Worm (Caenorhabditis elegans) whole organism, mixed stage, embryonic: ENCODE measurements around the gene nfx-1.
A peak's percentile ranks its signal among the peaks of the same experiment; 100 is the strongest.

Experiments used
- M03D4.4 ChIP-seq: sonication (generic microtip); optimal IDR thresholded peaks from 2 replicates; lab custom pipeline; 2017; ENCODE audit warnings: mild to moderate bottlenecking, missing genetic modification characterization, missing compliant biosample characterization
- blmp-1 ChIP-seq: fragments of 150-350 bp; optimal IDR thresholded peaks from 2 replicates; lab custom pipeline; 2014; ENCODE audit warnings: missing biosample characterization, missing genetic modification characterization
- ceh-39 ChIP-seq: fragments of 150-350 bp; optimal IDR thresholded peaks from 2 replicates; lab custom pipeline; 2014; ENCODE audit warnings: missing biosample characterization, missing genetic modification characterization
- ceh-43 ChIP-seq: fragments of 200-800 bp; sonication (Bioruptor generic); optimal IDR thresholded peaks from 2 replicates; lab custom pipeline; 2018; ENCODE audit warnings: mild to moderate bottlenecking, missing genetic modification characterization, moderate library complexity, missing compliant biosample characterization
- ceh-83 ChIP-seq: fragments of 200-800 bp; sonication (Bioruptor generic); optimal IDR thresholded peaks from 2 replicates; lab custom pipeline; 2018; ENCODE audit warnings: mild to moderate bottlenecking, missing genetic modification characterization, missing compliant biosample characterization
- ces-1 ChIP-seq: fragments of 150-350 bp; optimal IDR thresholded peaks from 2 replicates; lab custom pipeline; 2014; ENCODE audit warnings: missing biosample characterization, missing genetic modification reagents, missing genetic modification characterization
- cnd-1 ChIP-seq: fragments of 200-800 bp; sonication (Bioruptor generic); optimal IDR thresholded peaks from 2 replicates; lab custom pipeline; 2018; ENCODE audit warnings: mild to moderate bottlenecking, missing genetic modification characterization, missing compliant biosample characterization
- drap-1 ChIP-seq: fragments of 200-800 bp; sonication (Bioruptor generic); optimal IDR thresholded peaks from 3 replicates; lab custom pipeline; 2018; ENCODE audit warnings: mild to moderate bottlenecking, missing genetic modification characterization, missing compliant biosample characterization
- elt-1 ChIP-seq: sonication (generic microtip); optimal IDR thresholded peaks from 2 replicates; lab custom pipeline; 2017; ENCODE audit warnings: missing genetic modification characterization, mild to moderate bottlenecking, missing compliant biosample characterization, antibody characterized with exemption, moderate library complexity, borderline replicate concordance; ENCODE audit not compliant: insufficient read depth
- flh-1 ChIP-seq: fragments of 200-800 bp; sonication (Bioruptor generic); optimal IDR thresholded peaks from 2 replicates; lab custom pipeline; 2018; ENCODE audit warnings: mild to moderate bottlenecking, missing genetic modification characterization, moderate library complexity, missing compliant biosample characterization
- ham-2 ChIP-seq: fragments of 200-800 bp; sonication (Bioruptor generic); optimal IDR thresholded peaks from 2 replicates; lab custom pipeline; 2018; ENCODE audit warnings: mild to moderate bottlenecking, missing genetic modification characterization, missing compliant biosample characterization
- lin-13 ChIP-seq: fragments of 150-350 bp; optimal IDR thresholded peaks from 2 replicates; lab custom pipeline; 2014; ENCODE audit warnings: missing biosample characterization, missing genetic modification characterization
- lsy-2 ChIP-seq: fragments of 150-350 bp; optimal IDR thresholded peaks from 2 replicates; lab custom pipeline; 2014; ENCODE audit warnings: missing biosample characterization, missing genetic modification characterization
- mab-5 ChIP-seq: fragments of 150-350 bp; optimal IDR thresholded peaks from 2 replicates; lab custom pipeline; 2014; ENCODE audit warnings: missing biosample characterization, missing genetic modification characterization
- mep-1 ChIP-seq: fragments of 150-350 bp; optimal IDR thresholded peaks from 2 replicates; lab custom pipeline; 2017; ENCODE audit warnings: missing biosample characterization, missing genetic modification reagents, missing genetic modification characterization, inconsistent platforms
- mls-2 ChIP-seq: sonication (generic microtip); optimal IDR thresholded peaks from 2 replicates; lab custom pipeline; 2016; ENCODE audit warnings: mild to moderate bottlenecking, missing genetic modification characterization, moderate library complexity, missing compliant biosample characterization
- nhr-12 ChIP-seq: fragments of 150-350 bp; optimal IDR thresholded peaks from 2 replicates; lab custom pipeline; 2014; ENCODE audit warnings: missing biosample characterization, missing genetic modification characterization
- nhr-237 ChIP-seq: fragments of 150-350 bp; optimal IDR thresholded peaks from 2 replicates; lab custom pipeline; 2014; ENCODE audit warnings: missing biosample characterization, missing genetic modification characterization
- nhr-76 ChIP-seq: sonication (generic microtip); optimal IDR thresholded peaks from 2 replicates; lab custom pipeline; 2017; ENCODE audit warnings: missing biosample characterization, missing genetic modification characterization
- pha-4 ChIP-seq: fragments of 150-350 bp; optimal IDR thresholded peaks from 2 replicates; lab custom pipeline; 2018; ENCODE audit warnings: missing biosample characterization, missing genetic modification reagents, missing genetic modification characterization
- sem-2 ChIP-seq: fragments of 200-800 bp; sonication (Bioruptor generic); optimal IDR thresholded peaks from 2 replicates; lab custom pipeline; 2018; ENCODE audit warnings: mild to moderate bottlenecking, missing genetic modification characterization, missing compliant biosample characterization
- sptf-1 ChIP-seq: sonication (generic microtip); optimal IDR thresholded peaks from 2 replicates; lab custom pipeline; 2017; ENCODE audit warnings: mild to moderate bottlenecking, missing genetic modification characterization, moderate library complexity, missing compliant biosample characterization
- tbx-8 ChIP-seq: fragments of 200-800 bp; sonication (Bioruptor generic); optimal IDR thresholded peaks from 2 replicates; lab custom pipeline; 2018; ENCODE audit warnings: mild to moderate bottlenecking, missing genetic modification characterization, moderate library complexity, missing compliant biosample characterization
- unc-120 ChIP-seq: sonication (generic microtip); optimal IDR thresholded peaks from 2 replicates; lab custom pipeline; 2017; ENCODE audit warnings: missing genetic modification characterization, missing compliant biosample characterization; ENCODE audit not compliant: poor library complexity, severe bottlenecking
- unc-39 ChIP-seq: fragments of 150-350 bp; optimal IDR thresholded peaks from 2 replicates; lab custom pipeline; 2014; ENCODE audit warnings: missing biosample characterization, missing genetic modification characterization
- ztf-11 ChIP-seq: fragments of 150-350 bp; optimal IDR thresholded peaks from 2 replicates; lab custom pipeline; 2014; ENCODE audit warnings: missing biosample characterization, missing genetic modification characterization

nfx-1 gene

ce11 chrIII:6373850-6374474, 1.2 kb upstream of the nfx-1 start:
- no peak for TF ChIP-seq flh-1 (GFP tag; lab: Kevin White, UChicago)
- no peak for TF ChIP-seq nhr-237 (tag; lab: Kevin White, UChicago)
- no peak for TF ChIP-seq mep-1 (tag; lab: Kevin White, UChicago)
- TF ChIP-seq mab-5 (tag; lab: Kevin White, UChicago) = no peak

- TF ChIP-seq unc-120 (peak; percentile 40), cnd-1 (tag; lab: Kevin White, UChicago) (no peak), sem-2 (GFP tag; lab: Kevin White, UChicago) (no peak), sptf-1 (tag; lab: Kevin White, UChicago) (peak; percentile 28), lin-13 (tag; lab: Kevin White, UChicago) (no peak), tbx-8 (GFP tag; lab: Kevin White, UChicago) (no peak), lsy-2 (tag; lab: Kevin White, UChicago) (peak; percentile 37), unc-39 (tag; lab: Kevin White, UChicago) (no peak)
These were observed 4.0 kb downstream of the nfx-1 start, which contains the start of gene C16A3.6 for ce11 chrIII:6379129-6379528. Gene C16A3.6 (plus strand): TSS chrIII:6379212.

- TF ChIP-seq pha-4 (tag; lab: Kevin White, UChicago) = no peak
- no peak for TF ChIP-seq mls-2 (tag; lab: Kevin White, UChicago)
- TF ChIP-seq ceh-83 (GFP tag; lab: Kevin White, UChicago) = no peak
- TF ChIP-seq sptf-1 (tag; lab: Kevin White, UChicago) = no peak
- TF ChIP-seq tbx-8 (GFP tag; lab: Kevin White, UChicago) = no peak
- TF ChIP-seq ceh-39 (tag; lab: Kevin White, UChicago) = no peak
- no peak for TF ChIP-seq M03D4.4 (tag; lab: Kevin White, UChicago)
- no peak for TF ChIP-seq sem-2 (GFP tag; lab: Kevin White, UChicago)
- TF ChIP-seq cnd-1 (tag; lab: Kevin White, UChicago) = no peak
- TF ChIP-seq, all 35 proteins: peak for 0
These were observed 5.3 kb downstream of the nfx-1 start, which contains the start of gene C16A3.5 for ce11 chrIII:6380472-6380871. Gene C16A3.5 (plus strand): TSS chrIII:6380772.

ce11 chrIII:6381584-6382391, 6.6 kb downstream of the nfx-1 start, which contains the start of gene znf-622:
Gene znf-622 (plus strand): TSS chrIII:6381634.
- no peak for TF ChIP-seq nhr-76 (tag; lab: Kevin White, UChicago)
- TF ChIP-seq unc-39 (tag; lab: Kevin White, UChicago) = no peak
- no peak for TF ChIP-seq ceh-43 (GFP tag; lab: Kevin White, UChicago)
- TF ChIP-seq drap-1 = no peak
- TF ChIP-seq, all 35 proteins: peak for 0

- TF ChIP-seq lin-13 (tag; lab: Kevin White, UChicago) (no peak), ham-2 (GFP tag; lab: Kevin White, UChicago) (no peak), drap-1 (no peak), lsy-2 (tag; lab: Kevin White, UChicago) (peak; percentile 95)
These were observed 7.9 kb downstream of the nfx-1 start, which contains the start of gene let-716 for ce11 chrIII:6382987-6383602. Gene let-716 (plus strand): TSS chrIII:6383552.

ce11 chrIII:6389533-6389932, 14.4 kb downstream of the nfx-1 start, which contains the start of gene C16A3.2:
Gene C16A3.2 (plus strand): TSS chrIII:6389833.
- TF ChIP-seq mab-5 (tag; lab: Kevin White, UChicago) = no peak
- no peak for TF ChIP-seq mls-2 (tag; lab: Kevin White, UChicago)
- TF ChIP-seq blmp-1 (tag; lab: Kevin White, UChicago) = no peak
- no peak for TF ChIP-seq flh-1 (GFP tag; lab: Kevin White, UChicago)
- TF ChIP-seq nhr-76 (tag; lab: Kevin White, UChicago) = no peak
- no peak for TF ChIP-seq lin-13 (tag; lab: Kevin White, UChicago)
- TF ChIP-seq ceh-39 (tag; lab: Kevin White, UChicago) = no peak
- no peak for TF ChIP-seq cnd-1 (tag; lab: Kevin White, UChicago)
- no peak for TF ChIP-seq tbx-8 (GFP tag; lab: Kevin White, UChicago)
- TF ChIP-seq elt-1 (tag; lab: Kevin White, UChicago) = no peak
- TF ChIP-seq ces-1 (GFP tag; lab: Kevin White, UChicago) = no peak
- no peak for TF ChIP-seq nhr-237 (tag; lab: Kevin White, UChicago)
- TF ChIP-seq drap-1 = no peak
- TF ChIP-seq nhr-12 (tag; lab: Kevin White, UChicago) = no peak
- TF ChIP-seq M03D4.4 (tag; lab: Kevin White, UChicago) = no peak
- TF ChIP-seq ztf-11 (tag; lab: Kevin White, UChicago) = no peak
